Worm (Caenorhabditis elegans): Measurements from ENCODE around the gene ZK813.2.

DNA sequence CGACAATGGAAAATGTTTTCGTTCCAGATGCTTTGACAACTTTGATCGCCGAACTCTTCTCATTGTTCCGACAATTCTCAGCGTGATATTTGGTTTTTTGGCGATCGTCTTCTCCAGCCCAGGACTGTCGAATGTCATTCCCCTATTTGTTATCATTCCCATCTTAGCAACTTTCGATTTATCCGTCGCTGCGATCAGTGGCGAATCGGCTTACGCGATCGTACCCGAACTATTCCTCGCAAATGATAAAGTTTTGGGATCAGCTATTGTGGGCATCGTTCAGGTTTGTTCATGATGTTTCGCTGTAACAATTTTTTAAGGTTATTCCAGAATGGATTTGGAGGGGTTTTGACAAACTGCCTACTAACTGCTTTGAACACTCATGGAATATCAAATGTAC, 46.9 kb upstream of the ZK813.2 start:
- TF ChIP-seq dao-5 (tag; optimal IDR thresholded peaks at IDR 0.05) (no peak), W03F9.2 (tag; optimal IDR thresholded peaks at IDR 0.05) (no peak)
